Worm (Caenorhabditis elegans): ENCODE data around the gene str-41.

DNA sequence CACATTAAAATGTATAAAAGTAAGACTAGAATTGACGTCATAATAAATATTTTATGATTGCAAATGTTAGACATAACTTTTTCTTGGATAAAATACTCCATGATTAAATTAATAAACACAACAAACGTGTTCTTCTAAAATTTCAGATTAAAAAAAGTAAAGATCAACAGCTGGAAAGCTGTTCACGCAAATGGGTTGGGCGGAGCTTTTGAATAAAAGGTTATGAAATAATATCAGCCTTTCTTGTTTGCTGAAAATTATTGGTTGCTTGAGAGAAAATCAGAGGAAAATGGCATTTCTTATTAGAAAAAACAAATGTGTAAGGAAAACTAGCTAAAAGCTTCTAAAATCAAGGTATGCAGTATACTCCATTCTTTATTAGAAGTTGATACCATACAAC, 24.0 kb upstream of the str-41 start, which contains the start of gene C02H6.3:
- no peak for TF ChIP-seq W03F9.2 (tag; optimal IDR thresholded peaks at IDR 0.05)
- no peak for TF ChIP-seq him-1 (tag; optimal IDR thresholded peaks at IDR 0.05)

Measured in whole organism, L4/young adult.